Fruit fly (Drosophila melanogaster) whole organism, embryonic: ENCODE measurements around the gene CG17270.
A peak's percentile ranks its signal among the peaks of the same experiment; 100 is the strongest.

Experiments used
- Atf6 ChIP-seq: fragments of 200-800 bp; sonication (Bioruptor generic); IDR thresholded peaks from 2 replicates; pipeline ENCODE4 v1.3.6; 2022; ENCODE audit warnings: missing biosample characterization, missing genetic modification characterization
- CG10267 ChIP-seq: fragments of 200-800 bp; sonication (Bioruptor generic); optimal IDR thresholded peaks from 2 replicates; lab custom pipeline; 2018; ENCODE audit warnings: missing biosample characterization, mild to moderate bottlenecking, missing genetic modification characterization, moderate library complexity
- CG12071 ChIP-seq: fragments of 200-800 bp; sonication (Bioruptor generic); optimal IDR thresholded peaks from 3 replicates; lab custom pipeline; 2018; ENCODE audit warnings: missing biosample characterization, mild to moderate bottlenecking, missing genetic modification characterization
- CG13775 ChIP-seq: fragments of 200-800 bp; sonication (Bioruptor generic); optimal IDR thresholded peaks from 3 replicates; lab custom pipeline; 2017; ENCODE audit warnings: missing biosample characterization, mild to moderate bottlenecking, missing genetic modification characterization
- CG13894 ChIP-seq: fragments of 200-800 bp; sonication (Bioruptor generic); optimal IDR thresholded peaks from 3 replicates; lab custom pipeline; 2018; ENCODE audit warnings: missing biosample characterization, mild to moderate bottlenecking, missing genetic modification characterization, moderate library complexity
- CG15269 ChIP-seq: fragments of 200-800 bp; sonication (Bioruptor generic); optimal IDR thresholded peaks from 2 replicates; lab custom pipeline; 2018; ENCODE audit warnings: missing biosample characterization, mild to moderate bottlenecking, missing genetic modification characterization, moderate library complexity
- CG15514 ChIP-seq: fragments of 200-800 bp; sonication (Bioruptor generic); optimal IDR thresholded peaks from 3 replicates; lab custom pipeline; 2017; ENCODE audit warnings: missing biosample characterization, missing genetic modification characterization, mild to moderate bottlenecking, moderate library complexity, missing genetic modification reagents
- CG15696 ChIP-seq: fragments of 200-800 bp; sonication (Bioruptor generic); optimal IDR thresholded peaks from 2 replicates; lab custom pipeline; 2019; ENCODE audit warnings: missing biosample characterization, mild to moderate bottlenecking, missing genetic modification characterization, moderate library complexity
- CG17568 ChIP-seq: fragments of 200-800 bp; sonication (Bioruptor generic); optimal IDR thresholded peaks from 2 replicates; lab custom pipeline; 2018; ENCODE audit warnings: missing biosample characterization, mild to moderate bottlenecking, missing genetic modification characterization, moderate library complexity
- CG17829 ChIP-seq: fragments of 200-800 bp; optimal IDR thresholded peaks from 2 replicates; lab custom pipeline; 2019; ENCODE audit warnings: missing biosample characterization, mild to moderate bottlenecking, missing genetic modification characterization, moderate library complexity
- CG18619 ChIP-seq: fragments of 200-800 bp; sonication (Bioruptor generic); optimal IDR thresholded peaks from 3 replicates; lab custom pipeline; 2017; ENCODE audit warnings: missing biosample characterization, mild to moderate bottlenecking, missing genetic modification characterization
- CG31224 ChIP-seq: fragments of 200-800 bp; sonication (Bioruptor generic); IDR thresholded peaks from 2 replicates; pipeline ENCODE4 v1.3.6; 2022; ENCODE audit warnings: missing biosample characterization, missing genetic modification characterization
- CG31441 ChIP-seq: fragments of 200-800 bp; sonication (Bioruptor generic); IDR thresholded peaks from 2 replicates; pipeline ENCODE4 v1.3.6; 2022; ENCODE audit warnings: missing biosample characterization, missing genetic modification characterization
- CG3847 ChIP-seq: fragments of 200-800 bp; sonication (Bioruptor generic); IDR thresholded peaks from 2 replicates; pipeline ENCODE4 v1.3.6; 2022; ENCODE audit warnings: missing biosample characterization, missing genetic modification characterization
- CG4617 ChIP-seq: fragments of 200-800 bp; sonication (Bioruptor generic); optimal IDR thresholded peaks from 3 replicates; lab custom pipeline; 2016; ENCODE audit warnings: missing biosample characterization, missing genetic modification characterization, borderline replicate concordance
- CG6813 ChIP-seq: fragments of 200-800 bp; sonication (Bioruptor generic); optimal IDR thresholded peaks from 2 replicates; lab custom pipeline; 2017; ENCODE audit warnings: missing biosample characterization, missing genetic modification characterization, mild to moderate bottlenecking, moderate library complexity, missing genetic modification reagents
- CG8924 ChIP-seq: fragments of 200-800 bp; optimal IDR thresholded peaks from 3 replicates; lab custom pipeline; 2019; ENCODE audit warnings: missing biosample characterization, mild to moderate bottlenecking, missing genetic modification characterization, moderate library complexity
- D ChIP-seq, 2 experiments: fragments of 200-800 bp in 1 of 2; fragments of >200 bp in 1 of 2; sonication (Bioruptor generic) in 1 of 2; optimal IDR thresholded peaks; 2 replicates in 1 of 2; 3 replicates in 1 of 2; lab custom pipeline; 2017; ENCODE audit warnings: mild to moderate bottlenecking in 1 of 2, missing biosample characterization in 1 of 2, missing genetic modification characterization in 1 of 2, missing genetic modification reagents in 1 of 2
- D19A ChIP-seq: fragments of 200-800 bp; optimal IDR thresholded peaks from 3 replicates; lab custom pipeline; 2019; ENCODE audit warnings: missing biosample characterization, mild to moderate bottlenecking, missing genetic modification characterization, moderate library complexity
- D19B ChIP-seq: fragments of 200-800 bp; sonication (Bioruptor generic); optimal IDR thresholded peaks from 2 replicates; lab custom pipeline; 2017; ENCODE audit warnings: missing biosample characterization, mild to moderate bottlenecking, missing genetic modification characterization
- Dp ChIP-seq: fragments of 200-800 bp; sonication (Bioruptor generic); optimal IDR thresholded peaks from 2 replicates; lab custom pipeline; 2018; ENCODE audit warnings: missing biosample characterization, mild to moderate bottlenecking, missing genetic modification characterization, moderate library complexity
- Gug ChIP-seq: fragments of 200-800 bp; sonication (Bioruptor generic); IDR thresholded peaks from 4 replicates; pipeline ENCODE4 v1.3.6; 2022; ENCODE audit warnings: missing biosample characterization, missing genetic modification characterization
- HmgZ ChIP-seq: fragments of 200-800 bp; sonication (Bioruptor generic); optimal IDR thresholded peaks from 2 replicates; lab custom pipeline; 2018; ENCODE audit warnings: missing biosample characterization, mild to moderate bottlenecking, missing genetic modification characterization
- Hr51 ChIP-seq, 2 experiments: fragments of 200-800 bp; sonication (Bioruptor generic); optimal IDR thresholded peaks; 2 replicates in 1 of 2; 3 replicates in 1 of 2; lab custom pipeline; 2016 to 2018; ENCODE audit warnings: missing biosample characterization in 2 of 2, missing genetic modification characterization in 2 of 2, mild to moderate bottlenecking in 1 of 2, moderate library complexity in 1 of 2
- MBD-R2 ChIP-seq: fragments of 200-800 bp; sonication (Bioruptor generic); IDR thresholded peaks from 2 replicates; pipeline ENCODE4 v1.3.6; 2022; ENCODE audit warnings: missing biosample characterization, missing genetic modification characterization
- Sox100B ChIP-seq: fragments of 200-800 bp; sonication (Bioruptor generic); optimal IDR thresholded peaks from 3 replicates; lab custom pipeline; 2018; ENCODE audit warnings: missing biosample characterization, mild to moderate bottlenecking, missing genetic modification characterization
- Vsx1 ChIP-seq: fragments of 200-800 bp; sonication (Bioruptor generic); optimal IDR thresholded peaks from 2 replicates; lab custom pipeline; 2017; ENCODE audit warnings: missing biosample characterization, mild to moderate bottlenecking, missing genetic modification characterization, missing genetic modification reagents
- crol ChIP-seq: fragments of 200-800 bp; sonication (Bioruptor generic); IDR thresholded peaks from 2 replicates; pipeline ENCODE4 v1.3.6; 2022; ENCODE audit warnings: missing biosample characterization, missing genetic modification characterization
- cwo ChIP-seq: fragments of 200-800 bp; sonication (Bioruptor generic); optimal IDR thresholded peaks from 3 replicates; lab custom pipeline; 2017; ENCODE audit warnings: missing biosample characterization, missing genetic modification characterization, mild to moderate bottlenecking, moderate library complexity, missing genetic modification reagents
- dpn ChIP-seq, 2 experiments: fragments of 200-800 bp; sonication (Bioruptor generic); optimal IDR thresholded peaks; 3 replicates each; lab custom pipeline; 2016; ENCODE audit warnings: missing biosample characterization in 2 of 2, missing genetic modification characterization in 2 of 2
- emc ChIP-seq: fragments of 200-800 bp; sonication (Bioruptor generic); optimal IDR thresholded peaks from 2 replicates; lab custom pipeline; 2016; ENCODE audit warnings: missing biosample characterization, missing genetic modification characterization
- ewg ChIP-seq: fragments of 200-800 bp; sonication (Bioruptor generic); optimal IDR thresholded peaks from 3 replicates; lab custom pipeline; 2017; ENCODE audit warnings: mild to moderate bottlenecking, missing biosample characterization, missing genetic modification reagents, missing genetic modification characterization
- ftz-f1 ChIP-seq: fragments of 200-800 bp; sonication (Bioruptor generic); optimal IDR thresholded peaks from 2 replicates; lab custom pipeline; 2016; ENCODE audit warnings: missing biosample characterization, missing genetic modification characterization
- hbn ChIP-seq: fragments of 200-800 bp; sonication (Bioruptor generic); IDR thresholded peaks from 2 replicates; pipeline ENCODE4 v1.3.6; 2022; ENCODE audit warnings: missing biosample characterization, missing genetic modification characterization; ENCODE audit not compliant: partially characterized antibody
- kni ChIP-seq: fragments of 200-800 bp; sonication (Bioruptor generic); optimal IDR thresholded peaks from 3 replicates; lab custom pipeline; 2017; ENCODE audit warnings: mild to moderate bottlenecking, missing biosample characterization, missing genetic modification reagents, missing genetic modification characterization
- lola ChIP-seq, 3 experiments: fragments of >200 bp in 2 of 3; fragments of 200-800 bp in 1 of 3; sonication (Bioruptor generic) in 1 of 3; optimal IDR thresholded peaks; 2 replicates each; lab custom pipeline; 2017 to 2019; ENCODE audit warnings: missing biosample characterization in 3 of 3, missing genetic modification characterization in 3 of 3, mild to moderate bottlenecking in 1 of 3, moderate library complexity in 1 of 3
- luna ChIP-seq: fragments of 200-800 bp; sonication (Bioruptor generic); optimal IDR thresholded peaks from 2 replicates; lab custom pipeline; 2016; ENCODE audit warnings: missing biosample characterization, missing genetic modification characterization
- mirr ChIP-seq: fragments of 200-800 bp; sonication (Bioruptor generic); optimal IDR thresholded peaks from 3 replicates; lab custom pipeline; 2018; ENCODE audit warnings: missing biosample characterization, mild to moderate bottlenecking, missing genetic modification characterization
- nerfin-1 ChIP-seq: fragments of 200-800 bp; sonication (Bioruptor generic); optimal IDR thresholded peaks from 3 replicates; lab custom pipeline; 2019; ENCODE audit warnings: missing biosample characterization, mild to moderate bottlenecking, missing genetic modification characterization, moderate library complexity
- onecut ChIP-seq: fragments of 200-800 bp; sonication (Bioruptor generic); IDR thresholded peaks from 2 replicates; pipeline ENCODE4 v1.3.6; 2022; ENCODE audit warnings: missing biosample characterization, missing genetic modification characterization
- pfk ChIP-seq: fragments of 200-800 bp; sonication (Bioruptor generic); optimal IDR thresholded peaks from 2 replicates; lab custom pipeline; 2018; ENCODE audit warnings: missing biosample characterization, mild to moderate bottlenecking, missing genetic modification characterization, moderate library complexity
- prd ChIP-seq, 3 experiments: fragments of >200 bp in 2 of 3; fragments of 200-800 bp in 1 of 3; sonication (Bioruptor generic) in 1 of 3; optimal IDR thresholded peaks in 2 of 3; IDR thresholded peaks in 1 of 3; 2 replicates in 2 of 3; 3 replicates in 1 of 3; pipeline versions ENCODE4 v1.3.6 to Lab custom; 2017 to 2022; ENCODE audit warnings: missing biosample characterization in 1 of 3, missing genetic modification characterization in 1 of 3
- row ChIP-seq: fragments of 200-800 bp; sonication (Bioruptor generic); IDR thresholded peaks from 3 replicates; pipeline ENCODE4 v1.3.6; 2022; ENCODE audit warnings: missing biosample characterization, missing genetic modification characterization
- slbo ChIP-seq: fragments of 200-800 bp; sonication (Bioruptor generic); IDR thresholded peaks from 2 replicates; pipeline ENCODE4 v1.3.6; 2022; ENCODE audit warnings: missing biosample characterization, missing genetic modification characterization
- slou ChIP-seq: fragments of 200-800 bp; sonication (Bioruptor generic); optimal IDR thresholded peaks from 3 replicates; lab custom pipeline; 2016; ENCODE audit warnings: missing biosample characterization, missing genetic modification characterization
- vvl ChIP-seq: fragments of 200-800 bp; sonication (Bioruptor generic); IDR thresholded peaks from 2 replicates; pipeline ENCODE4 v1.3.6; 2022; ENCODE audit warnings: missing biosample characterization, missing genetic modification characterization

CG17270 gene

dm6 chr3R:20829416-20830131 is 10.8 kb upstream of the CG17270 start (continued):
- TF ChIP-seq kni (peak; percentile 82), CG6813 (GFP tag; lab: Kevin White, UChicago) (no peak), prd (optimal IDR thresholded peaks at IDR 0.05; lab: Kevin White, UChicago) (no peak), prd (GFP tag; IDR thresholded peaks at IDR 0.05; lab: Robert Waterston, UW) (peak; percentile 23; the same call in 2 of the 3 replicates), MBD-R2 (GFP tag; lab: Robert Waterston, UW) (peak; percentile 17; the same call in 1 of the 2 replicates), Hr51 (GFP tag; optimal IDR thresholded peaks at IDR 0.05; lab: Kevin White, UChicago) (peak in 1 of 2 experiments; percentile 30), pfk (GFP tag; lab: Kevin White, UChicago) (no peak), Gug (GFP tag; lab: Robert Waterston, UW) (peak; percentile 14; the same call in 1 of the 4 replicates), cwo (peak; percentile 72), D (optimal IDR thresholded peaks at IDR 0.05; lab: Kevin White, UChicago) (no peak), D (GFP tag; optimal IDR thresholded peaks at IDR 0.05; lab: Kevin White, UChicago) (peak; percentile 9), onecut (GFP tag; lab: Robert Waterston, UW) (no peak), mirr (GFP tag; lab: Kevin White, UChicago) (peak; percentile 74), hbn (GFP tag; lab: Robert Waterston, UW) (0 out of 2 replicates have a peak, but pooled peaks have one; percentile 37), D19B (GFP tag; lab: Kevin White, UChicago) (peak; percentile 13), CG18619 (GFP tag; lab: Kevin White, UChicago) (peak; percentile 19), crol (GFP tag; lab: Robert Waterston, UW) (peak; percentile 99), CG31441 (peak; percentile 28; the same call in 1 of the 2 replicates), Atf6 (GFP tag; lab: Robert Waterston, UW) (peak; percentile 30; the same call in 1 of the 2 replicates), CG15514 (peak; percentile 52), lola (GFP tag; optimal IDR thresholded peaks at IDR 0.05; lab: Kevin White, UChicago) (peak in 1 of 3 experiments; percentile 50), HmgZ (tag; lab: Kevin White, UChicago) (peak; percentile 62), CG12071 (GFP tag; lab: Kevin White, UChicago) (no peak), vvl (GFP tag; lab: Robert Waterston, UW) (0 out of 2 replicates have a peak, but pooled peaks have one; percentile 28), CG13894 (tag; lab: Kevin White, UChicago) (peak; percentile 60), CG3847 (GFP tag; lab: Robert Waterston, UW) (0 out of 2 replicates have a peak, but pooled peaks have one; percentile 18), CG8924 (tag; lab: Kevin White, UChicago) (no peak), ewg (GFP tag; lab: Kevin White, UChicago) (peak; percentile 54), luna (GFP tag; lab: Kevin White, UChicago) (no peak), Dp (GFP tag; lab: Kevin White, UChicago) (no peak), CG17568 (GFP tag; lab: Kevin White, UChicago) (no peak), D19A (tag; lab: Kevin White, UChicago) (peak; percentile 31), CG4617 (GFP tag; lab: Kevin White, UChicago) (no peak), emc (GFP tag; lab: Kevin White, UChicago) (no peak), Sox100B (GFP tag; lab: Kevin White, UChicago) (peak; percentile 52), slou (GFP tag; lab: Kevin White, UChicago) (no peak), nerfin-1 (no peak), slbo (GFP tag; lab: Robert Waterston, UW) (peak; percentile 46), CG13775 (GFP tag; lab: Kevin White, UChicago) (peak; percentile 32), CG31224 (GFP tag; lab: Robert Waterston, UW) (peak; percentile 36), ftz-f1 (GFP tag; lab: Kevin White, UChicago) (peak; percentile 80), Vsx1 (GFP tag; lab: Kevin White, UChicago) (no peak), CG15696 (tag; lab: Kevin White, UChicago) (no peak), row (GFP tag; lab: Robert Waterston, UW) (peak; percentile 91), CG10267 (tag; lab: Kevin White, UChicago) (peak; percentile 12), CG17829 (peak; percentile 16), CG15269 (peak; percentile 53), dpn (GFP tag; optimal IDR thresholded peaks at IDR 0.05; lab: Kevin White, UChicago) (no peak)
